Fruit fly (Drosophila melanogaster) whole organism, embryonic: ENCODE data around the gene ATPsynD.
A peak's percentile ranks its signal among the peaks of the same experiment; 100 is the strongest.

ENCODE experiments used
- Antp ChIP-seq: fragments of 200-800 bp; sonication (Bioruptor generic); optimal IDR thresholded peaks from 3 replicates; lab custom pipeline; 2016; ENCODE audit warnings: missing biosample characterization, missing genetic modification characterization
- Bgb ChIP-seq: fragments of 200-800 bp; sonication (Bioruptor generic); IDR thresholded peaks from 2 replicates; pipeline ENCODE4 v1.3.6; 2022; ENCODE audit warnings: missing biosample characterization, missing genetic modification characterization; ENCODE audit not compliant: partially characterized antibody
- CG10959 ChIP-seq: fragments of 200-800 bp; sonication (Bioruptor generic); IDR thresholded peaks from 2 replicates; pipeline ENCODE4 v1.3.6; 2022; ENCODE audit warnings: missing biosample characterization, missing genetic modification characterization
- CG10979 ChIP-seq: fragments of 200-800 bp; sonication (Bioruptor generic); optimal IDR thresholded peaks from 2 replicates; lab custom pipeline; 2018; ENCODE audit warnings: missing biosample characterization, mild to moderate bottlenecking, missing genetic modification characterization, moderate library complexity
- CG11398 ChIP-seq: fragments of 200-800 bp; sonication (Bioruptor generic); optimal IDR thresholded peaks from 2 replicates; lab custom pipeline; 2016; ENCODE audit warnings: missing biosample characterization, missing genetic modification characterization
- CG17186 ChIP-seq: fragments of 200-800 bp; sonication (Bioruptor generic); optimal IDR thresholded peaks from 3 replicates; lab custom pipeline; 2017; ENCODE audit warnings: missing biosample characterization, missing genetic modification reagents, missing genetic modification characterization
- CG17568 ChIP-seq: fragments of 200-800 bp; sonication (Bioruptor generic); optimal IDR thresholded peaks from 2 replicates; lab custom pipeline; 2018; ENCODE audit warnings: missing biosample characterization, mild to moderate bottlenecking, missing genetic modification characterization, moderate library complexity
- CG31365 ChIP-seq: fragments of 200-800 bp; sonication (Bioruptor generic); optimal IDR thresholded peaks from 2 replicates; lab custom pipeline; 2018; ENCODE audit warnings: missing biosample characterization, mild to moderate bottlenecking, missing genetic modification characterization
- CG3163 ChIP-seq: fragments of 200-800 bp; sonication (Bioruptor generic); optimal IDR thresholded peaks from 3 replicates; lab custom pipeline; 2016; ENCODE audit warnings: missing biosample characterization, missing genetic modification characterization
- CG32772 ChIP-seq: fragments of 200-800 bp; sonication (Bioruptor generic); IDR thresholded peaks from 2 replicates; pipeline ENCODE4 v1.3.6; 2022; ENCODE audit warnings: missing biosample characterization, missing genetic modification characterization
- CG4854 ChIP-seq: fragments of 200-800 bp; sonication (Bioruptor generic); optimal IDR thresholded peaks from 2 replicates; lab custom pipeline; 2016; ENCODE audit warnings: missing biosample characterization, missing genetic modification characterization, inconsistent platforms
- CG6683 ChIP-seq: fragments of 200-800 bp; sonication (Bioruptor generic); optimal IDR thresholded peaks from 2 replicates; lab custom pipeline; 2017; ENCODE audit warnings: missing biosample characterization, mild to moderate bottlenecking, missing genetic modification characterization, missing genetic modification reagents
- CG7372 ChIP-seq: fragments of 200-800 bp; sonication (Bioruptor generic); IDR thresholded peaks from 2 replicates; pipeline ENCODE4 v1.3.6; 2022; ENCODE audit warnings: missing biosample characterization, missing genetic modification characterization
- CG7745 ChIP-seq: fragments of 200-800 bp; sonication (Bioruptor generic); optimal IDR thresholded peaks from 2 replicates; lab custom pipeline; 2018; ENCODE audit warnings: missing biosample characterization, mild to moderate bottlenecking, missing genetic modification characterization, moderate library complexity
- CG8281 ChIP-seq: fragments of 200-800 bp; sonication (Bioruptor generic); optimal IDR thresholded peaks from 2 replicates; lab custom pipeline; 2018; ENCODE audit warnings: missing biosample characterization, mild to moderate bottlenecking, missing genetic modification characterization, moderate library complexity
- CG8290 ChIP-seq, 3 experiments: fragments of 200-800 bp; sonication (Bioruptor generic); optimal IDR thresholded peaks; 2 replicates each; lab custom pipeline; 2016 to 2019; ENCODE audit warnings: missing biosample characterization in 3 of 3, missing genetic modification characterization in 3 of 3, mild to moderate bottlenecking in 2 of 3, moderate library complexity in 1 of 3
- CG8388 ChIP-seq: fragments of 200-800 bp; sonication (Bioruptor generic); optimal IDR thresholded peaks from 2 replicates; lab custom pipeline; 2019; ENCODE audit warnings: missing biosample characterization, mild to moderate bottlenecking, missing genetic modification characterization, moderate library complexity
- CG9876 ChIP-seq: fragments of 200-800 bp; sonication (Bioruptor generic); optimal IDR thresholded peaks from 2 replicates; lab custom pipeline; 2016; ENCODE audit warnings: missing biosample characterization, missing genetic modification characterization
- D19A ChIP-seq: fragments of 200-800 bp; optimal IDR thresholded peaks from 3 replicates; lab custom pipeline; 2019; ENCODE audit warnings: missing biosample characterization, mild to moderate bottlenecking, missing genetic modification characterization, moderate library complexity
- Dek ChIP-seq: fragments of 200-800 bp; sonication (Bioruptor generic); optimal IDR thresholded peaks from 3 replicates; lab custom pipeline; 2019; ENCODE audit warnings: missing biosample characterization, mild to moderate bottlenecking, missing genetic modification characterization, moderate library complexity
- Dip2 ChIP-seq: fragments of 200-800 bp; sonication (Bioruptor generic); IDR thresholded peaks from 2 replicates; pipeline ENCODE4 v1.3.6; 2022; ENCODE audit warnings: missing biosample characterization, missing genetic modification characterization
- Doc2 ChIP-seq: fragments of 200-800 bp; sonication (Bioruptor generic); IDR thresholded peaks from 2 replicates; pipeline ENCODE4 v1.3.6; 2022; ENCODE audit warnings: missing biosample characterization, missing genetic modification characterization
- Ets65A ChIP-seq: fragments of 200-800 bp; sonication (Bioruptor generic); peaks from one replicate; lab custom pipeline; 2016; ENCODE audit warnings: missing biosample characterization, missing genetic modification characterization
- HLH3B ChIP-seq: fragments of 200-800 bp; sonication (Bioruptor generic); IDR thresholded peaks from 2 replicates; pipeline ENCODE4 v1.3.6; 2022; ENCODE audit warnings: missing biosample characterization, missing genetic modification characterization
- HmgZ ChIP-seq: fragments of 200-800 bp; sonication (Bioruptor generic); optimal IDR thresholded peaks from 2 replicates; lab custom pipeline; 2018; ENCODE audit warnings: missing biosample characterization, mild to moderate bottlenecking, missing genetic modification characterization
- Jarid2 ChIP-seq: fragments of 200-800 bp; sonication (Bioruptor generic); optimal IDR thresholded peaks from 3 replicates; lab custom pipeline; 2017; ENCODE audit warnings: mild to moderate bottlenecking, missing biosample characterization, missing genetic modification reagents, missing genetic modification characterization
- MBD-R2 ChIP-seq: fragments of 200-800 bp; sonication (Bioruptor generic); IDR thresholded peaks from 2 replicates; pipeline ENCODE4 v1.3.6; 2022; ENCODE audit warnings: missing biosample characterization, missing genetic modification characterization
- Nf-YB ChIP-seq: fragments of 200-800 bp; sonication (Bioruptor generic); optimal IDR thresholded peaks from 3 replicates; lab custom pipeline; 2019; ENCODE audit warnings: missing biosample characterization, mild to moderate bottlenecking, missing genetic modification characterization, moderate library complexity
- NfI ChIP-seq: fragments of 200-800 bp; sonication (Bioruptor generic); optimal IDR thresholded peaks from 3 replicates; lab custom pipeline; 2018; ENCODE audit warnings: missing biosample characterization, mild to moderate bottlenecking, missing genetic modification characterization, moderate library complexity
- amos ChIP-seq: fragments of 200-800 bp; sonication (Bioruptor generic); IDR thresholded peaks from 2 replicates; pipeline ENCODE4 v1.3.6; 2022; ENCODE audit warnings: missing biosample characterization, missing genetic modification characterization; ENCODE audit not compliant: partially characterized antibody
- ato ChIP-seq: fragments of 200-800 bp; sonication (Bioruptor generic); IDR thresholded peaks from 2 replicates; pipeline ENCODE4 v1.3.6; 2022; ENCODE audit warnings: missing biosample characterization, missing genetic modification characterization; ENCODE audit not compliant: partially characterized antibody
- btn ChIP-seq: fragments of 200-800 bp; sonication (Bioruptor generic); optimal IDR thresholded peaks from 2 replicates; lab custom pipeline; 2016; ENCODE audit warnings: missing biosample characterization, missing genetic modification characterization
- cad ChIP-seq: fragments of >200 bp; optimal IDR thresholded peaks from 2 replicates; lab custom pipeline; 2017; ENCODE audit warnings: missing biosample characterization, missing genetic modification characterization
- cato ChIP-seq: fragments of 200-800 bp; sonication (Bioruptor generic); optimal IDR thresholded peaks from 2 replicates; lab custom pipeline; 2016; ENCODE audit warnings: missing biosample characterization, missing genetic modification characterization, borderline replicate concordance
- cg ChIP-seq: fragments of 200-800 bp; sonication (Bioruptor generic); optimal IDR thresholded peaks from 3 replicates; lab custom pipeline; 2019; ENCODE audit warnings: missing biosample characterization, mild to moderate bottlenecking, missing genetic modification characterization, moderate library complexity
- danr ChIP-seq: fragments of 200-800 bp; sonication (Bioruptor generic); IDR thresholded peaks from 2 replicates; pipeline ENCODE4 v1.3.6; 2022; ENCODE audit warnings: missing biosample characterization, missing genetic modification characterization
- dati ChIP-seq: fragments of 200-800 bp; sonication (Bioruptor generic); IDR thresholded peaks from 2 replicates; pipeline ENCODE4 v1.3.6; 2022; ENCODE audit warnings: missing biosample characterization, missing genetic modification characterization
- disco-r ChIP-seq: fragments of 200-800 bp; sonication (Bioruptor generic); optimal IDR thresholded peaks from 2 replicates; lab custom pipeline; 2016; ENCODE audit warnings: missing biosample characterization, missing genetic modification characterization
- exex ChIP-seq: fragments of 200-800 bp; sonication (Bioruptor generic); optimal IDR thresholded peaks from 4 replicates; lab custom pipeline; 2018; ENCODE audit warnings: missing biosample characterization, mild to moderate bottlenecking, missing genetic modification characterization, moderate library complexity
- fd102C ChIP-seq: fragments of 200-800 bp; sonication (Bioruptor generic); optimal IDR thresholded peaks from 2 replicates; lab custom pipeline; 2018; ENCODE audit warnings: missing biosample characterization, mild to moderate bottlenecking, missing genetic modification characterization, moderate library complexity
- gfzf ChIP-seq: fragments of 200-800 bp; sonication (Bioruptor generic); optimal IDR thresholded peaks from 2 replicates; lab custom pipeline; 2016; ENCODE audit warnings: missing biosample characterization, mild to moderate bottlenecking, missing genetic modification characterization, moderate library complexity
- knrl ChIP-seq: fragments of 200-800 bp; sonication (Bioruptor generic); IDR thresholded peaks from 3 replicates; pipeline ENCODE4 v1.3.6; 2022; ENCODE audit warnings: missing biosample characterization, missing genetic modification characterization; ENCODE audit not compliant: partially characterized antibody
- odd ChIP-seq: fragments of 200-800 bp; sonication (Bioruptor generic); optimal IDR thresholded peaks from 2 replicates; lab custom pipeline; 2017; ENCODE audit warnings: missing biosample characterization, mild to moderate bottlenecking, missing genetic modification characterization
- onecut ChIP-seq: fragments of 200-800 bp; sonication (Bioruptor generic); IDR thresholded peaks from 2 replicates; pipeline ENCODE4 v1.3.6; 2022; ENCODE audit warnings: missing biosample characterization, missing genetic modification characterization
- pho ChIP-seq: fragments of 200-800 bp; sonication (Bioruptor generic); optimal IDR thresholded peaks from 2 replicates; lab custom pipeline; 2016; ENCODE audit warnings: missing biosample characterization, missing genetic modification characterization
- sens ChIP-seq: fragments of 200-800 bp; sonication (Bioruptor generic); peaks from one replicate; lab custom pipeline; 2016; ENCODE audit warnings: missing biosample characterization, missing genetic modification characterization
- slou ChIP-seq: fragments of 200-800 bp; sonication (Bioruptor generic); optimal IDR thresholded peaks from 3 replicates; lab custom pipeline; 2016; ENCODE audit warnings: missing biosample characterization, missing genetic modification characterization
- sna ChIP-seq: fragments of 200-800 bp; sonication (Bioruptor generic); IDR thresholded peaks from 2 replicates; pipeline ENCODE4 v1.3.6; 2022; ENCODE audit warnings: missing biosample characterization, missing genetic modification characterization; ENCODE audit not compliant: partially characterized antibody
- sob ChIP-seq: fragments of 200-800 bp; sonication (Bioruptor generic); IDR thresholded peaks from 2 replicates; pipeline ENCODE4 v1.3.6; 2022; ENCODE audit warnings: missing biosample characterization, missing genetic modification characterization
- toy ChIP-seq: fragments of 200-800 bp; sonication (Bioruptor generic); IDR thresholded peaks from 2 replicates; pipeline ENCODE4 v1.3.6; 2022; ENCODE audit warnings: missing biosample characterization, missing genetic modification characterization
- vnd ChIP-seq: fragments of 200-800 bp; sonication (Bioruptor generic); IDR thresholded peaks from 3 replicates; pipeline ENCODE4 v1.3.6; 2022; ENCODE audit warnings: missing biosample characterization, missing genetic modification characterization; ENCODE audit not compliant: partially characterized antibody

ATPsynD gene

dm6 chr3R:19074207-19074606, 20.6 kb upstream of the ATPsynD start (continued):
- TF ChIP-seq danr (GFP tag; lab: Robert Waterston, UW) (no peak), Ets65A (peak; percentile 70), Dip2 (GFP tag; lab: Robert Waterston, UW) (no peak), Jarid2 (no peak), knrl (GFP tag; lab: Robert Waterston, UW) (no peak), Antp (GFP tag; lab: Kevin White, UChicago) (no peak), CG32772 (peak; percentile 28; the same call in 1 of the 2 replicates), HLH3B (GFP tag; lab: Robert Waterston, UW) (peak; percentile 33; the same call in 1 of the 2 replicates), CG4854 (GFP tag; lab: Kevin White, UChicago) (no peak), fd102C (GFP tag; lab: Kevin White, UChicago) (no peak), gfzf (no peak), odd (no peak), CG11398 (GFP tag; lab: Kevin White, UChicago) (no peak), Bgb (GFP tag; lab: Robert Waterston, UW) (no peak), MBD-R2 (no peak), exex (tag; lab: Kevin White, UChicago) (no peak), CG8281 (tag; lab: Kevin White, UChicago) (no peak), CG9876 (no peak), D19A (tag; lab: Kevin White, UChicago) (no peak), CG6683 (no peak), vnd (GFP tag; lab: Robert Waterston, UW) (no peak), Dek (tag; lab: Kevin White, UChicago) (no peak), sens (GFP tag; lab: Kevin White, UChicago) (peak; percentile 78), Doc2 (GFP tag; lab: Robert Waterston, UW) (no peak), sna (GFP tag; lab: Robert Waterston, UW) (no peak), NfI (no peak), disco-r (GFP tag; lab: Kevin White, UChicago) (no peak), ato (no peak), amos (GFP tag; lab: Robert Waterston, UW) (no peak), pho (GFP tag; lab: Kevin White, UChicago) (no peak), cg (GFP tag; lab: Kevin White, UChicago) (no peak), CG7372 (GFP tag; lab: Robert Waterston, UW) (no peak), cad (GFP tag; lab: Kevin White, UChicago) (no peak), CG10959 (no peak), dati (GFP tag; lab: Robert Waterston, UW) (no peak), cato (GFP tag; lab: Kevin White, UChicago) (no peak), CG8388 (GFP tag; lab: Kevin White, UChicago) (no peak), CG10979 (tag; lab: Kevin White, UChicago) (peak; percentile 17), CG31365 (tag; lab: Kevin White, UChicago) (no peak), sob (GFP tag; lab: Robert Waterston, UW) (no peak), CG17186 (GFP tag; lab: Kevin White, UChicago) (no peak), CG3163 (GFP tag; lab: Kevin White, UChicago) (no peak), CG8290 (GFP tag; optimal IDR thresholded peaks at IDR 0.05; lab: Kevin White, UChicago) (no peak), CG8290 (tag; optimal IDR thresholded peaks at IDR 0.05; lab: Kevin White, UChicago) (no peak), CG7745 (tag; lab: Kevin White, UChicago) (no peak), HmgZ (tag; lab: Kevin White, UChicago) (no peak), onecut (GFP tag; lab: Robert Waterston, UW) (no peak), btn (no peak), toy (no peak), slou (GFP tag; lab: Kevin White, UChicago) (no peak), CG17568 (GFP tag; lab: Kevin White, UChicago) (no peak), Nf-YB (GFP tag; lab: Kevin White, UChicago) (no peak)
